Worm (Caenorhabditis elegans) whole organism, mixed stage, embryonic: ENCODE measurements around the gene C06E4.5.

Experiments used
- lin-13 ChIP-seq: fragments of 150-350 bp; optimal IDR thresholded peaks from 2 replicates; lab custom pipeline; 2014; ENCODE audit warnings: missing biosample characterization, missing genetic modification characterization
- nhr-28 ChIP-seq: fragments of 150-350 bp; optimal IDR thresholded peaks from 2 replicates; lab custom pipeline; 2014; ENCODE audit warnings: missing biosample characterization, missing genetic modification characterization
- unc-62 ChIP-seq: fragments of 150-350 bp; optimal IDR thresholded peaks from 2 replicates; lab custom pipeline; 2014; ENCODE audit warnings: missing biosample characterization, missing genetic modification reagents, missing genetic modification characterization

DNA sequence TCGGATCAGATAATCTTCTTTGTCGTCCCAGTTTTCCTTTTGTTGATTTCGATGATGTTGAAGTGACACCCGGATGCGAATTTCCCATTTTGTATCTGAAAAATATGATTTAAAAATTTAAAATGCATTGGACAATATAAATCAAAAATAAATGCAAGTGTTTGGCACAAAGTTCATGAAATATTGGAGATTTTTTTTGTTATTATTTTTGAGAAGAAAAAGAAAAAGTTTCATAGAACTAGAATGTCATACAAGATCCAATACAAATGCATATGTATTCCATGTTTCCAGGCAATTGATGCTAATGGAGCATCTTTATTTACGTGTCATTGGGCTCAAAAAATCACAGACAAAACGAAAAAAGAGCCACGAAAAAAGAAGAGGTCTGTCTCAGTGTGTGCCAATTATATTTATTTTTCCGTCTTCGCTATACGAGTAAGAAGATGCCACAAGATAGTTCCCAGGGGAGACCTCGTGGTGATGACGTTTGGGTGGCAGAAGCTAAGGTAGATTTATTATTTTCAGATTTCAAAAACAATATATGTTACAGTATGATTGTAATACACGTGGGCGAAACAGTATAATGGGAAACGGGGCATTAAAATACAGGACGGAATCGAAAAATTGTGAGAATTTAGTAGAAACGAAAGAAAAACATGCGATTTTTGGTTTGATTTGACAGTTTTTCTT is 35.2 kb upstream of the C06E4.5 start, which contains the start of the genes glb-23 and R13A1.1:
- TF ChIP-seq nhr-28 (no peak), lin-13 (tag; lab: Kevin White, UChicago) (no peak), unc-62 (GFP tag; lab: Kevin White, UChicago) (no peak)
